Fruit fly (Drosophila melanogaster) whole organism: ENCODE measurements around the gene Iru.

Experiments
- pan ChIP-seq: fragments of >200 bp; optimal IDR thresholded peaks from 2 replicates; lab custom pipeline; 2017
- psq ChIP-seq: fragments of >200 bp; optimal IDR thresholded peaks from 2 replicates; lab custom pipeline; 2017

dm6 chr3R:9053850-9054441 lies 47.7 kb downstream of the Iru start:
- no peak for TF ChIP-seq pan (lab: Kevin White, UChicago)
- no peak for TF ChIP-seq psq (lab: Kevin White, UChicago)
